Worm (Caenorhabditis elegans): Measurements from ENCODE around the gene cutc-1.

ce11 chrIII:8425076-8425475 is 21.7 kb upstream of the cutc-1 start:
- TF ChIP-seq lin-13 (GFP tag; optimal IDR thresholded peaks at IDR 0.05) (peak; percentile 44), snpc-4 (tag; optimal IDR thresholded peaks at IDR 0.05) (peak; percentile 10), lsy-2 (tag; optimal IDR thresholded peaks at IDR 0.05) (peak; percentile 49 to 86), skn-1 (tag; optimal IDR thresholded peaks at IDR 0.05) (peak; percentile 22), nhr-237 (tag; optimal IDR thresholded peaks at IDR 0.05) (no peak), tbx-2 (tag; optimal IDR thresholded peaks at IDR 0.05) (peak; percentile 70), pqm-1 (tag; optimal IDR thresholded peaks at IDR 0.05) (no peak)
